Worm (Caenorhabditis elegans) whole organism, L4/young adult: ENCODE measurements around the gene F35C5.3.

Source experiments
- W03F9.2 ChIP-seq: fragments of 150-350 bp; optimal IDR thresholded peaks from 2 replicates; lab custom pipeline; 2014; ENCODE audit warnings: missing biosample characterization, missing genetic modification characterization
- dao-5 ChIP-seq: sonication (generic microtip); optimal IDR thresholded peaks from 2 replicates; lab custom pipeline; 2016; ENCODE audit warnings: missing genotype, missing genetic modification characterization, moderate library complexity, missing compliant biosample characterization
- him-1 ChIP-seq: sonication (generic microtip); optimal IDR thresholded peaks from 2 replicates; lab custom pipeline; 2016; ENCODE audit warnings: missing genotype, missing genetic modification reagents, missing genetic modification characterization, missing compliant biosample characterization

DNA sequence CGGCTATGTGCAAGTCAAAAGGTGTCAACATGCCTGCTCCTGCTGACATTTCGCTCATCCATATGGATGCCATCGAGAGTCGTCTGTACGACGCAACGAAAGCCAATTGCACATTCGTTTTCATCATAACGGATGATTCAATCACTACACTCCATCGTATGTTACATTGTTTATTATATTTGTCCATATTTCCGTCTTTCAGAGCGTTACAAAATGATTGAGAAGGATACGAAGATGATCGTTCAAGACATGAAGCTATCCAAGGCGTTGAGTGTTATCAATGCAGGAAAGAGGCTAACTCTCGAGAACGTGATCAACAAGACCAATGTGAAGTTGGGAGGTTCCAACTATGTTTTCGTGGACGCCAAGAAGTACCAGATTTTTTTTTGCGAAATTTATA lies 32.9 kb downstream of the F35C5.3 start:
- TF ChIP-seq him-1 (tag; lab: Kevin White, UChicago) (no peak), dao-5 (tag; lab: Kevin White, UChicago) (no peak), W03F9.2 (tag; lab: Kevin White, UChicago) (no peak)
